Worm (Caenorhabditis elegans): Measurements from ENCODE around the gene cdc-37.
"Not testable (repeated sequence)": the region's sequence is repeated elsewhere in the genome, so short reads cannot be mapped to it uniquely, and the experiment has no call there.

cdc-37 gene

DNA sequence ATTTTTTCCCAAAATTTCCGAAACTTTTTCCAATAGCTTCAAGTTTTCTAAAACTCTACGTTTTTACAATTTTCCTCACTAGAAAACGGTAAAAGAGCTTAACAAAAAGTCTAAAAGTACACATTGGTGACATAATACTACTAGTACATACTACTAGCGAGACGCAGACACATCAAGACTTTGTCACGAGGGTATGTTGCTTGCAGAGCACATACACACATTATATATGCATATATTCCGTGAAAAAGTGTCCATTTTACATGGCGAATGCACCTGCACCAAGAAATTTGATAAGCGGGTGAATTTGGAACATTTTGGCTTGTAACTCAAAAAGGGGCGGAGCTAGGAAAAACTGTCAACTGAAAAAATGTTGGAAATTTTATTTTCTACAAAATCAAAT, 20.9 kb upstream of the cdc-37 start:
- no peak for TF ChIP-seq dao-5 (tag; optimal IDR thresholded peaks at IDR 0.05)
- TF ChIP-seq him-1 (tag; optimal IDR thresholded peaks at IDR 0.05), result no peak
- TF ChIP-seq W03F9.2 (tag; optimal IDR thresholded peaks at IDR 0.05), result no peak

DNA sequence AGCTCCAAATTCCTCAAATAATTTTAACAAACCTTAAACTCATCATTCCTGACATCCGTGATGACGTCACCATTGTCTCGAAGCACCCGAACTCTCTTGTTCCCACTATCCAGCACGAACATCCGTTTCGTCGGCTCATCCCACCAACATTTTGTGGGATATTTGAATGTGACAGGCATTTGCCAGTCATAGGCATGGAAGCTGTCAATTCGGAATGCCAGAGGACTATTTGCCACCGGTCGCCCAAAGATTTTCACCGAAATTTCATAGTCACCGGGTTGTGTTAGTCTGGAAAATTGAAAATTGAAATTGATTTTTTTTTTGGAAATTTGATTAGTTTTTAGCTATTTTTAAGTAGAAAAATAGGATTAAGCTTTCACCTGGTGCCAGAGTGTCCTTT, 16.3 kb upstream of the cdc-37 start:
- TF ChIP-seq him-1 (tag; optimal IDR thresholded peaks at IDR 0.05) (no peak), dao-5 (tag; optimal IDR thresholded peaks at IDR 0.05) (no peak)

DNA sequence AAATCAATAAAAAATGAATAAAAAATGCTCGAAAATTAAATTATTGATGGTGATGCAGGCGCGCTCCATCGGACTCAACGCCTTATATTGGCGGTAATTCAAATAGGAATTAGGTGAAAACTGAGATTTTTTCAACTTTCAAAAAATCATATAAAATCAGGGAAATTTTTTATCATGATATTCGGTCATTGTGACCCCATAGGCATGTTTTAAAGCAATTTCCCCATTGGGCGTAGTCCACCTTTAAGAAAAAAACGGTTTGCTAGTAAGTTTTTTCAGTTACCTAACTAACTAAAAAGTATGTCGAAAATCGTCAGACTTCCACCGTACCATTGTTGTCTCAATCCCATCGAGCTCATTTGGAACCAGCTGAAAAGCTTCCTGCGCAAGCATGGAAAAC, 12.8 kb upstream of the cdc-37 start, which contains the start of gene W08F4.1:
Gene W08F4.1 (plus strand): TSS at position 301 of the 400 bp plus-strand sequence.
- not testable (repeated sequence) for TF ChIP-seq him-1, W03F9.2, dao-5 (tag; optimal IDR thresholded peaks at IDR 0.05)

DNA sequence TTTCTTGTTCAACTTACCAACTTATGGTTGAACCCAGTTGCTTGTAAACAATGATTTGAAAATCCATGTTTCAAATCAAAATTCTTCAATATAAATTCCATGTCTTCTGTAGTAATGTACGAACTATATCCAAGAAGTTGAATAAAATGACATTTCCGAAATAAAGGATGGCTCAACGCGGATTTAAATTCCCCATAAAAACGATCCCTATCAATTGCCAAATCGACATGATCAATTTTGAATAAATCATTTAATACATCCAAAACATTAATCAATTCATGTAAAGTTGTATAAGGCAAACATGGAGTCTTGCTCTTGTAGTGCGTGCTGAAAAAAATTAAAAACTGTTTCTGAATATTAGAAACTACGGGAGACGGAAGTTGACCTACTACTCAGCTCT, 10.7 kb upstream of the cdc-37 start, which contains the start of gene W08F4.10:
Gene W08F4.10 (minus strand): TSS at position 101 of the 400 bp plus-strand sequence.
- TF ChIP-seq him-1 (tag; optimal IDR thresholded peaks at IDR 0.05) (no peak), dao-5 (tag; optimal IDR thresholded peaks at IDR 0.05) (no peak), W03F9.2 (tag; optimal IDR thresholded peaks at IDR 0.05) (no peak)

DNA sequence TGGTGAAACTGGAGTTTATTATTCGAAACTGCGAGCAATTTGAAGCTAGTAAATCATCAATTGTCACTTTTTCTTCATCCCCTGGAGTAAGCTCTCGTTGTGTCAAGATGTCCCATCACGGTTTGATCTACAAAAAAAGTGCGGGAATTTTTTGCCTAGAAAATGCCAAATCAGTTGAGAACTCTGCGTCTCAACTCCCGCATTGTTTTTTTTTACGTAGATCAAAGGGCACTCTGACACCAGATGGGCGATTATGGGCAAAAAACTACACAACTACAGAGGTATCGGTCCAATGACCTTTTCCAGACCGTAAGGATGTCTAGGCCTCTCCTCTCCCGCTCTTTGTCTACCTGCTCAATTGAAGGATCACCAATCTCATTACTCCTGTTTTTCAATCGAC, 7.1 kb upstream of the cdc-37 start, which contains the start of gene fbxb-34:
Gene fbxb-34 (plus strand): TSS at position 301 of the 400 bp plus-strand sequence.
- no peak for TF ChIP-seq him-1 (tag; optimal IDR thresholded peaks at IDR 0.05)
- TF ChIP-seq W03F9.2 (tag; optimal IDR thresholded peaks at IDR 0.05), result no peak
- TF ChIP-seq dao-5 (tag; optimal IDR thresholded peaks at IDR 0.05), result no peak

DNA sequence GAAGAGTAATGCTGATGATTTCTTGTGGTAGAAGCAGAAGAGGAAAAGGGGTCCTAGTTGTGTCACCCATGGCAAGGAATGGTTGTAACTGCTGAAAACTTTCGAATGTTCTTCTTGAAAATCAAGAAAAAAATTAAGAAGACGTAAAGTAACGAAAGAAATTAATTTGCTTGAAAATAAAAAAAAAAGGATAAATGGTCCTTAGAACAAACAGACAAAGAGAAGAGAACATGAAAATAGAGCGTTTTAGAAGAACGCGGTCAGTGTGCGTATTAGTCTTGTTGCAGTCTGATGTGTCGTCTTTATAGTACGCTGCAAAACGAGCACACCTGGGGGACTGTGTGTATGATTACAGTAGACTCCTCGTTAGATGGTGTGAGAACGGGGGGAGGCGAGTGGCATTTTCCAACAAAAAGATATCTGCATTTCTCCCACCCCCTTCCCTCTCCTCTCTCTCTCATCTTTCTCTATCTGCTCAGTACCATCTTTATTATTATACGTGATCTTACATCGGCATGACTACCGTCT, 4.0 kb upstream of the cdc-37 start, which contains the start of the genes W08F4.12 and W08F4.13:
Gene W08F4.12 (minus strand): TSS at position 101 of the 528 bp plus-strand sequence.
Gene W08F4.13 (plus strand): TSS at position 478 of the 528 bp plus-strand sequence.
- TF ChIP-seq him-1 (tag; optimal IDR thresholded peaks at IDR 0.05), result no peak
- no peak for TF ChIP-seq dao-5 (tag; optimal IDR thresholded peaks at IDR 0.05)
- no peak for TF ChIP-seq W03F9.2 (tag; optimal IDR thresholded peaks at IDR 0.05)

DNA sequence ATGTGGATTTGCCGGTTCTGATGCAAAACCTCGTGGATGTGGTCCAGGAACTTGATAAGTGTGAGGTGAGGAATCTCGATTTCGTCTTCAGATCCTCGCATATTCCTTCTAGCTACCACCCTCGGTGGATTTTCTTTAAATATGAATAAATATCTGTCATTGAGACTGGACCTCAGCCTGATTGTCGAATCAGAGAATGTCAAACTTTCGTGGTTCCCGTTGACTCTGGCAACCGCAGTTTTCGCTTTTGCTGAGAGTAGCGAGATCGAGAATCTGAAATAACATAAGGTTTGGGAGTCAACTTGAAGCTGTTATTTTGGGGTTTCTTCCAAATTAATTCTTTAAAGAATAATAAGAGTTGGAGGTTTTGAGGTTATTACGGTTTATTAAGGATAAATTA, 2.3 kb upstream of the cdc-37 start, which contains the start of gene fbxb-14:
Gene fbxb-14 (minus strand): TSS at position 101 of the 400 bp plus-strand sequence.
- TF ChIP-seq him-1 (tag; optimal IDR thresholded peaks at IDR 0.05) (no peak), dao-5 (tag; optimal IDR thresholded peaks at IDR 0.05) (no peak), W03F9.2 (tag; optimal IDR thresholded peaks at IDR 0.05) (no peak)

DNA sequence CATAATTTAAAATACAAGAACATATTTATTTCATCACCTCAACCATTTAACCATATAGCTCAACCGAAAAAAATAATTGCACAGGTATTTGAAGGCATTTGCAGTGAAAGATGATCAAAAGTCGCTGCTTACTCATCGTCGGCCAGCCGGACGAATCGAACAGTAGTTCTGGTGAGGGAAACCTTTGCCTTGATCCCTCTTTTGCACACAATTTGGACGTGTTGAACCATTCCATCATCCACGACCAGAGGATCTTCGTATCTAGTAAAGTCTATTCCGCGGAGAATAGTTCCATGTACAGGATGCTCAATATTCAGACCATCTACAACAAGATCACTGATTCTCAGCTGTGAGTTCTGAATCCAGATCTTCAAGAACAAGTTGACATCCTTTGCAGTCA, 1.6 kb upstream of the cdc-37 start:
- TF ChIP-seq dao-5 (tag; optimal IDR thresholded peaks at IDR 0.05) (no peak), him-1 (tag; optimal IDR thresholded peaks at IDR 0.05) (no peak), W03F9.2 (tag; optimal IDR thresholded peaks at IDR 0.05) (no peak)

DNA sequence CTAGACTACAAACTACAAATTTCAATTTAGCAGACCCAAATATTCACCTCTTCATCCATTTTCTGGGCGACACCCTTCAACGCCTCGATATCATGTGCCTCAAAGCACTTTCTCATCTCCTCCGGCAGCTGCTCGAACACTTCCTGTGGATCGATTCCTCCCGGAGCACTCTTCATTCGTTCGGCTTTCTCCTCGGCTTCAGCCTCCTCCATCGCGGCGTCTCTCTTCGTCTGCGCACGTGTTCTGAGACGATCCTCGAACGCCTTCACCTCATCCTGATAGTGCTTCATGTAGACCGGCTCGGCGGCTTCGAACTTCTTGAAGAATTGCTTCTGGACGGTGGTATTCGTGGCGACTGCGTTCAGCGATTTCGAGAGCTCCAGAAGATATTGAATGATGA, 1.6 kb downstream of the cdc-37 start:
- TF ChIP-seq him-1 (tag; optimal IDR thresholded peaks at IDR 0.05) (no peak), dao-5 (tag; optimal IDR thresholded peaks at IDR 0.05) (no peak), W03F9.2 (tag; optimal IDR thresholded peaks at IDR 0.05) (no peak)

DNA sequence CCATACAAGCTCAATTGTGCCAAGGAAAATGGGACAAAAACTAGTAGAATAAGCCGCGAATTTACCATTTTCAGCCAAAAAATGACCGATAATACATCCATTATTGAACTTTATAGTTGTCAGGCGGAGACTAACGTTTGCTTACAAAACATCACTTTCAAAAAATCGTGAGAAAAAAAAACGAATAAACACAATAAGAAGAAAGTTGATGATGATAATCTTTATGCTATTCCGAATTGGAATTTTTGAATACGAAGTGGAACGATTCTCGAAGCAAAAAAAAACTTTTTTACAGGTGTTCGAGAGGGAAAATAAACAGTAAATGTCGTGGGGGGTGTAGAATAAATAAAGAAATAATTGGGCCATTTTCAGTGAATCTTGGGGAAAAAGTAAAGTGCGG, 2.8 kb downstream of the cdc-37 start, which contains the start of gene W08F4.7:
Gene W08F4.7 (minus strand): TSS at position 101 of the 400 bp plus-strand sequence.
- TF ChIP-seq W03F9.2 (tag; optimal IDR thresholded peaks at IDR 0.05), result no peak
- TF ChIP-seq dao-5 (tag; optimal IDR thresholded peaks at IDR 0.05), result no peak
- TF ChIP-seq him-1 (tag; optimal IDR thresholded peaks at IDR 0.05), result no peak

DNA sequence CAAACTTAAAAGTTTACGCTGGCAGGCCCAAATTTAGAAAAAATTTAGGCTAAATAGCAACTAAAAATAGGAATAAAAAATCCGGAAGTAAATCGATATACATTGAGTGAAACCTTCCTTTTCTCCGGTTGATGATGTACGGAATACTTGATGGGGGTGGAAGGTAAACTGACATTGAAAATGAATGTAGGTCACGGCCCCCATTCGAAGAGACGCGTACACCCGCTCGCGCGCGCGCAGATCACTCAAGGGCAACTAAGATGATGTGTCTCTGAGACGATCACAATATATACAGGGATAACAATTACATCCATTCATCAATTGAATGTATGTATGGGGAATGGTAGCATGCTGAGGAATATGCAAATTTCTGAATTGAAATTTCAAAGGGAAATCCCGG, 6.3 kb downstream of the cdc-37 start:
- TF ChIP-seq him-1 (tag; optimal IDR thresholded peaks at IDR 0.05) (no peak), dao-5 (tag; optimal IDR thresholded peaks at IDR 0.05) (no peak), W03F9.2 (tag; optimal IDR thresholded peaks at IDR 0.05) (no peak)

DNA sequence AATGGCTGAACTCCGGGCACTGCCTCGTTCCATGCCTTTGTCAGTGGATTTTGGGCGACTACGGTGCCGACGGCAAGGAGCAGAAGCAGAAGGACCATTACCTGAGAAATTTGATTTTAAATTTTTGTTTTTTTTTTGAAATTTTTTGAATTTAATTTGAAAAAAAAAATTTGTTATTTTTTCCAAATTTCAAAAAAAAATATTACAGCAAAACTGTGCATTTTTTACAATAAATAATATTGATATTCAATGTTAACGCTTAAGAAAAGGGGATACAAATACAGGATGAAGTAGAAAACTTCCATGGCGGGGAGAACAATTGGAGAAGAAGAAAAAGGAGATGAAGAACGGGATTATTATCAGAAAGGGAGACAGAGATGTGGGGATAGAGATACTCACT, 8.4 kb downstream of the cdc-37 start, which contains the start of gene mlt-8:
Gene mlt-8 (minus strand): TSS at position 101 of the 400 bp plus-strand sequence.
- TF ChIP-seq W03F9.2 (tag; optimal IDR thresholded peaks at IDR 0.05), result no peak
- TF ChIP-seq him-1 (tag; optimal IDR thresholded peaks at IDR 0.05), result no peak
- TF ChIP-seq dao-5 (tag; optimal IDR thresholded peaks at IDR 0.05), result no peak

DNA sequence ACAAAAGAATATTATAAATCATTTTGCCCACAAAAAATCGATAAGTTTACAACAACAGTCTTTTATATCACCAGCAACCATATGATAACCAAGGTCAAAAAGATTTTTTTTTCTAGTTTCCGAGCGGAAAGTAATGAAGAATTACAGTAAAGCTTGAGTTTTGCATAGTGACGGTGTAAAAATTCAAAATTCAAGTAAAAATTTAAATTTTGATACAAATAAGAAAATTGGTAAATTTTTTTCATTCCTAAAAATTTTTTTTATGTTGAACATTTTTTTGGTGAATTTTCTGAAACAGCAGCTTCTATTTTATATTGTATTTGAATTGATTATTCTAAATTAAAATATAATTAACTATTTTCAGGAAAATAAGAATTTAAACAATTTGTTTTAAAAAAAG, 11.6 kb downstream of the cdc-37 start, which contains the start of gene W08F4.5:
Gene W08F4.5 (minus strand): TSS at position 101 of the 400 bp plus-strand sequence.
- TF ChIP-seq W03F9.2 (tag; optimal IDR thresholded peaks at IDR 0.05), result no peak
- TF ChIP-seq dao-5 (tag; optimal IDR thresholded peaks at IDR 0.05), result no peak
- TF ChIP-seq him-1 (tag; optimal IDR thresholded peaks at IDR 0.05), result no peak

DNA sequence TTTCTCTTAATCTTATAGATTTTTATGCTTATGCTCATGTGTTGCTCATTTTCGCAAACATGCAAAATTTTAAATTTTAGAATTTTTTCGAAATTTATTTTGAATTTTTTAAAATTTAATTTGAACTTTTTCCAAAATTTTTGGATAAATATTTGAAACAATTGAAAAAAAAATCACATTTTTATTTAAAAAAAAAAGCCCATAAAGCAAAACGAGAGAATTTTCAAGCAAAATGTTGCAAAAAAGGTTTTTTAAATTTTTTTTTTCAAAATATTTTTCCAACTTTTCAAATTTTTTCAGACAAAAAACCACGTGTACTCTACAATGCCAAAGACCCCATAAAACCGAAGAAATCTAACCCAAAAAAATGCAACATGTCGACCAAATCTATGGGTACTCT, 24.2 kb downstream of the cdc-37 start, which contains the start of the genes C09E8.1 and C09E8.6:
Gene C09E8.1 (plus strand): TSS at position 301 of the 400 bp plus-strand sequence.
Gene C09E8.6 (plus strand): TSS at position 313 of the 400 bp plus-strand sequence.
- TF ChIP-seq W03F9.2 (tag; optimal IDR thresholded peaks at IDR 0.05), result no peak
- no peak for TF ChIP-seq him-1 (tag; optimal IDR thresholded peaks at IDR 0.05)
- TF ChIP-seq dao-5 (tag; optimal IDR thresholded peaks at IDR 0.05), result no peak
